Fruit fly (Drosophila melanogaster) whole organism, embryonic: ENCODE results near the gene mRpS18C.

ENCODE experiments used
- Adf1 ChIP-seq: fragments of 200-800 bp; sonication (Bioruptor generic); IDR thresholded peaks from 2 replicates; pipeline ENCODE4 v1.3.6; 2022; ENCODE audit warnings: missing biosample characterization, missing genetic modification characterization
- Atf3 ChIP-seq: fragments of 200-800 bp; sonication (Bioruptor generic); optimal IDR thresholded peaks from 3 replicates; lab custom pipeline; 2016; ENCODE audit warnings: missing biosample characterization, missing genetic modification characterization
- CG18476 ChIP-seq: fragments of 200-800 bp; sonication (Bioruptor generic); optimal IDR thresholded peaks from 2 replicates; lab custom pipeline; 2016; ENCODE audit warnings: missing biosample characterization, mild to moderate bottlenecking, missing genetic modification characterization
- CG31441 ChIP-seq: fragments of 200-800 bp; sonication (Bioruptor generic); IDR thresholded peaks from 2 replicates; pipeline ENCODE4 v1.3.6; 2022; ENCODE audit warnings: missing biosample characterization, missing genetic modification characterization
- CG3726 ChIP-seq: fragments of 200-800 bp; sonication (Bioruptor generic); IDR thresholded peaks from 3 replicates; pipeline ENCODE4, ENCODE4 v1.3.6; 2022; ENCODE audit warnings: missing biosample characterization, missing genetic modification characterization
- CG43689 ChIP-seq: fragments of 200-800 bp; sonication (Bioruptor generic); IDR thresholded peaks from 2 replicates; pipeline ENCODE4 v1.3.6; 2022; ENCODE audit warnings: missing biosample characterization, missing genetic modification characterization
- CG4404 ChIP-seq: fragments of 200-800 bp; sonication (Bioruptor generic); IDR thresholded peaks from 2 replicates; pipeline ENCODE4 v1.3.6; 2022; ENCODE audit warnings: missing biosample characterization, missing genetic modification characterization
- CG4617 ChIP-seq: fragments of 200-800 bp; sonication (Bioruptor generic); optimal IDR thresholded peaks from 3 replicates; lab custom pipeline; 2016; ENCODE audit warnings: missing biosample characterization, missing genetic modification characterization, borderline replicate concordance
- CG4707 ChIP-seq: fragments of 200-800 bp; sonication (Bioruptor generic); optimal IDR thresholded peaks from 2 replicates; lab custom pipeline; 2018; ENCODE audit warnings: missing biosample characterization, mild to moderate bottlenecking, missing genetic modification characterization, moderate library complexity
- CG4854 ChIP-seq: fragments of 200-800 bp; sonication (Bioruptor generic); optimal IDR thresholded peaks from 2 replicates; lab custom pipeline; 2016; ENCODE audit warnings: missing biosample characterization, missing genetic modification characterization, inconsistent platforms
- CG6813 ChIP-seq: fragments of 200-800 bp; sonication (Bioruptor generic); optimal IDR thresholded peaks from 2 replicates; lab custom pipeline; 2017; ENCODE audit warnings: missing biosample characterization, missing genetic modification characterization, mild to moderate bottlenecking, moderate library complexity, missing genetic modification reagents
- CG6854 ChIP-seq: fragments of 200-800 bp; sonication (Bioruptor generic); optimal IDR thresholded peaks from 3 replicates; lab custom pipeline; 2017; ENCODE audit warnings: missing biosample characterization, mild to moderate bottlenecking, missing genetic modification characterization
- CG7372 ChIP-seq: fragments of 200-800 bp; sonication (Bioruptor generic); IDR thresholded peaks from 2 replicates; pipeline ENCODE4 v1.3.6; 2022; ENCODE audit warnings: missing biosample characterization, missing genetic modification characterization
- Ets65A ChIP-seq: fragments of 200-800 bp; sonication (Bioruptor generic); peaks from one replicate; lab custom pipeline; 2016; ENCODE audit warnings: missing biosample characterization, missing genetic modification characterization
- Ets97D ChIP-seq: fragments of 200-800 bp; sonication (Bioruptor generic); optimal IDR thresholded peaks from 3 replicates; lab custom pipeline; 2016; ENCODE audit warnings: missing biosample characterization, missing genetic modification characterization
- Gsc ChIP-seq: fragments of 200-800 bp; sonication (Bioruptor generic); IDR thresholded peaks from 2 replicates; pipeline ENCODE4 v1.3.6; 2022; ENCODE audit warnings: missing biosample characterization, missing genetic modification characterization
- HmgZ ChIP-seq: fragments of 200-800 bp; sonication (Bioruptor generic); optimal IDR thresholded peaks from 2 replicates; lab custom pipeline; 2018; ENCODE audit warnings: missing biosample characterization, mild to moderate bottlenecking, missing genetic modification characterization
- Hmr ChIP-seq: fragments of 200-800 bp; sonication (Bioruptor generic); optimal IDR thresholded peaks from 3 replicates; lab custom pipeline; 2017; ENCODE audit warnings: mild to moderate bottlenecking, missing biosample characterization, missing genetic modification reagents, missing genetic modification characterization
- MTF-1 ChIP-seq: fragments of 200-800 bp; sonication (Bioruptor generic); optimal IDR thresholded peaks from 2 replicates; lab custom pipeline; 2018; ENCODE audit warnings: missing biosample characterization, mild to moderate bottlenecking, missing genetic modification characterization, borderline replicate concordance
- Mes4 ChIP-seq: fragments of 200-800 bp; sonication (Bioruptor generic); optimal IDR thresholded peaks from 2 replicates; lab custom pipeline; 2016; ENCODE audit warnings: missing biosample characterization, missing genetic modification characterization
- Poxn ChIP-seq: fragments of 200-800 bp; sonication (Bioruptor generic); IDR thresholded peaks from 2 replicates; pipeline ENCODE4 v1.3.6; 2022; ENCODE audit warnings: missing biosample characterization, missing genetic modification characterization
- Ravus ChIP-seq: fragments of 200-800 bp; sonication (Bioruptor generic); IDR thresholded peaks from 2 replicates; pipeline ENCODE4 v1.3.6; 2022; ENCODE audit warnings: missing biosample characterization, missing genetic modification characterization
- Sry-δ ChIP-seq: fragments of 200-800 bp; sonication (Bioruptor generic); optimal IDR thresholded peaks from 2 replicates; lab custom pipeline; 2016; ENCODE audit warnings: missing biosample characterization, missing genetic modification characterization
- Trl ChIP-seq, 3 experiments: fragments of >200 bp in 2 of 3; fragments of 200-800 bp in 1 of 3; sonication (Bioruptor generic) in 1 of 3; optimal IDR thresholded peaks; 2 replicates in 1 of 3; 3 replicates in 2 of 3; lab custom pipeline; 2016 to 2017; ENCODE audit warnings: missing biosample characterization in 1 of 3, missing genetic modification characterization in 1 of 3
- ab ChIP-seq: fragments of 200-800 bp; sonication (Bioruptor generic); optimal IDR thresholded peaks from 2 replicates; lab custom pipeline; 2016; ENCODE audit warnings: missing biosample characterization, missing genetic modification characterization
- bigmax ChIP-seq: fragments of 200-800 bp; sonication (Bioruptor generic); optimal IDR thresholded peaks from 2 replicates; lab custom pipeline; 2018; ENCODE audit warnings: missing biosample characterization, mild to moderate bottlenecking, missing genetic modification characterization
- br ChIP-seq: fragments of >200 bp; optimal IDR thresholded peaks from 2 replicates; lab custom pipeline; 2017
- chinmo ChIP-seq: fragments of 200-800 bp; sonication (Bioruptor generic); IDR thresholded peaks from 4 replicates; pipeline ENCODE4 v1.3.6; 2022; ENCODE audit warnings: missing biosample characterization, missing genetic modification characterization; ENCODE audit not compliant: partially characterized antibody
- crc ChIP-seq: fragments of 200-800 bp; sonication (Bioruptor generic); optimal IDR thresholded peaks from 2 replicates; lab custom pipeline; 2016; ENCODE audit warnings: missing biosample characterization, missing genetic modification characterization
- cwo ChIP-seq: fragments of 200-800 bp; sonication (Bioruptor generic); optimal IDR thresholded peaks from 3 replicates; lab custom pipeline; 2017; ENCODE audit warnings: missing biosample characterization, missing genetic modification characterization, mild to moderate bottlenecking, moderate library complexity, missing genetic modification reagents
- dpn ChIP-seq, 2 experiments: fragments of 200-800 bp; sonication (Bioruptor generic); optimal IDR thresholded peaks; 3 replicates each; lab custom pipeline; 2016; ENCODE audit warnings: missing biosample characterization in 2 of 2, missing genetic modification characterization in 2 of 2
- exex ChIP-seq: fragments of 200-800 bp; sonication (Bioruptor generic); optimal IDR thresholded peaks from 4 replicates; lab custom pipeline; 2018; ENCODE audit warnings: missing biosample characterization, mild to moderate bottlenecking, missing genetic modification characterization, moderate library complexity
- eyg ChIP-seq: fragments of 200-800 bp; sonication (Bioruptor generic); optimal IDR thresholded peaks from 3 replicates; lab custom pipeline; 2016; ENCODE audit warnings: missing biosample characterization, missing genetic modification characterization
- fd64A ChIP-seq: fragments of 200-800 bp; sonication (Bioruptor generic); optimal IDR thresholded peaks from 3 replicates; lab custom pipeline; 2018; ENCODE audit warnings: missing biosample characterization, mild to moderate bottlenecking, missing genetic modification characterization
- fru ChIP-seq: fragments of >200 bp; optimal IDR thresholded peaks from 2 replicates; lab custom pipeline; 2017
- gem ChIP-seq: fragments of 200-800 bp; sonication (Bioruptor generic); optimal IDR thresholded peaks from 2 replicates; lab custom pipeline; 2019; ENCODE audit warnings: missing biosample characterization, mild to moderate bottlenecking, missing genetic modification characterization, moderate library complexity
- hkb ChIP-seq, 2 experiments: fragments of 200-800 bp in 1 of 2; fragments of >200 bp in 1 of 2; sonication (Bioruptor generic) in 1 of 2; IDR thresholded peaks in 1 of 2; optimal IDR thresholded peaks in 1 of 2; 2 replicates each; pipeline versions ENCODE4 v1.3.6 to Lab custom; 2017 to 2022; ENCODE audit warnings: missing biosample characterization in 1 of 2, missing genetic modification characterization in 1 of 2
- ken ChIP-seq: fragments of 200-800 bp; sonication (Bioruptor generic); IDR thresholded peaks from 3 replicates; pipeline ENCODE4 v1.3.6; 2022; ENCODE audit warnings: missing biosample characterization, missing genetic modification characterization
- lov ChIP-seq, 2 experiments: fragments of 200-800 bp in 1 of 2; fragments of >200 bp in 1 of 2; sonication (Bioruptor generic) in 1 of 2; IDR thresholded peaks in 1 of 2; optimal IDR thresholded peaks in 1 of 2; 2 replicates in 1 of 2; 3 replicates in 1 of 2; pipeline versions ENCODE4 v1.3.6 to Lab custom; 2017 to 2022; ENCODE audit warnings: missing biosample characterization in 1 of 2, missing genetic modification characterization in 1 of 2
- nerfin-2 ChIP-seq: fragments of 200-800 bp; sonication (Bioruptor generic); IDR thresholded peaks from 2 replicates; pipeline ENCODE4 v1.3.6; 2022; ENCODE audit warnings: missing biosample characterization, missing genetic modification characterization; ENCODE audit not compliant: partially characterized antibody
- sob ChIP-seq: fragments of 200-800 bp; sonication (Bioruptor generic); IDR thresholded peaks from 2 replicates; pipeline ENCODE4 v1.3.6; 2022; ENCODE audit warnings: missing biosample characterization, missing genetic modification characterization
- ssp ChIP-seq: fragments of 200-800 bp; sonication (Bioruptor generic); IDR thresholded peaks from 2 replicates; pipeline ENCODE4 v1.3.6; 2022; ENCODE audit warnings: missing biosample characterization, missing genetic modification characterization
- stc ChIP-seq: fragments of 200-800 bp; sonication (Bioruptor generic); IDR thresholded peaks from 2 replicates; pipeline ENCODE4 v1.3.6; 2022; ENCODE audit warnings: missing biosample characterization, missing genetic modification characterization
- tll ChIP-seq, 2 experiments: fragments of 200-800 bp in 1 of 2; fragments of >200 bp in 1 of 2; sonication (Bioruptor generic) in 1 of 2; optimal IDR thresholded peaks; 2 replicates each; lab custom pipeline; 2017 to 2019; ENCODE audit warnings: missing biosample characterization in 2 of 2, missing genetic modification characterization in 2 of 2, mild to moderate bottlenecking in 1 of 2, moderate library complexity in 1 of 2
- tna ChIP-seq: fragments of 200-800 bp; sonication (Bioruptor generic); IDR thresholded peaks from 2 replicates; pipeline ENCODE4 v1.3.6; 2022; ENCODE audit warnings: missing biosample characterization, missing genetic modification characterization; ENCODE audit not compliant: partially characterized antibody
- toy ChIP-seq: fragments of 200-800 bp; sonication (Bioruptor generic); IDR thresholded peaks from 2 replicates; pipeline ENCODE4 v1.3.6; 2022; ENCODE audit warnings: missing biosample characterization, missing genetic modification characterization
- tup ChIP-seq: fragments of 200-800 bp; sonication (Bioruptor generic); optimal IDR thresholded peaks from 2 replicates; lab custom pipeline; 2016; ENCODE audit warnings: missing biosample characterization, mild to moderate bottlenecking, missing genetic modification characterization, moderate library complexity
- unc-4 ChIP-seq: fragments of 200-800 bp; sonication (Bioruptor generic); IDR thresholded peaks from 2 replicates; pipeline ENCODE4 v1.3.6; 2022; ENCODE audit warnings: missing biosample characterization, missing genetic modification characterization; ENCODE audit not compliant: partially characterized antibody
- wek ChIP-seq: fragments of 200-800 bp; sonication (Bioruptor generic); optimal IDR thresholded peaks from 3 replicates; lab custom pipeline; 2018; ENCODE audit warnings: missing biosample characterization, mild to moderate bottlenecking, missing genetic modification characterization, moderate library complexity

mRpS18C gene

DNA sequence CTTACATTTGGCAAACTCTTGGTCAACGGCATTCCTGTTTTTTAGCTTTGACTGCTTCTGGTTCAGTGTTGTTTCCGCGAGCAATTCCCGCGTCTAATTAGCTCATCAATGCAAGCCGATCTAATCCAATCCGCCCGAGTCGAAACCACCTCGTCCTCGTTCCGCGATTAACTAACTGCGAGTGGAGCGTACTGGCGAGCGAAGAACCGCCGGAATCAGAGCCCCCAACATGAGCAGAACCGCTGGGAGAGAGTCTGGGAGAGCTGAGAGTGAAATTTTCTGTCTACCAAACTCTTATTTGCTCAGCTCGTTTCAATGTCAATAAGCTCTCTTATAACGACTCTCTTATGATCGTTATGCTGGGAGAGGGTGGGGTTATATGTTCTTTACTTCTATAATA is 26.4 kb downstream of the mRpS18C start (continued):
- TF ChIP-seq Trl (optimal IDR thresholded peaks at IDR 0.05; lab: Kevin White, UChicago) (peak; percentile 85 to 95), Trl (GFP tag; optimal IDR thresholded peaks at IDR 0.05; lab: Kevin White, UChicago) (peak; percentile 82), lov (optimal IDR thresholded peaks at IDR 0.05; lab: Kevin White, UChicago) (no peak), lov (GFP tag; IDR thresholded peaks at IDR 0.05; lab: Robert Waterston, UW) (peak; percentile 90), CG7372 (peak; percentile 25; the same call in 1 of the 2 replicates), CG4404 (GFP tag; lab: Robert Waterston, UW) (no peak), Poxn (peak; percentile 47; the same call in 1 of the 2 replicates), HmgZ (tag; lab: Kevin White, UChicago) (peak; percentile 71), tup (GFP tag; lab: Kevin White, UChicago) (no peak), tna (no peak), Atf3 (GFP tag; lab: Kevin White, UChicago) (peak; percentile 68), CG4617 (GFP tag; lab: Kevin White, UChicago) (peak; percentile 22), CG6813 (GFP tag; lab: Kevin White, UChicago) (peak; percentile 89), fd64A (GFP tag; lab: Kevin White, UChicago) (peak; percentile 79), gem (tag; lab: Kevin White, UChicago) (peak; percentile 62), toy (GFP tag; lab: Robert Waterston, UW) (peak; percentile 70; the same call in 1 of the 2 replicates), nerfin-2 (GFP tag; lab: Robert Waterston, UW) (no peak), sob (GFP tag; lab: Robert Waterston, UW) (peak; percentile 86), CG4707 (GFP tag; lab: Kevin White, UChicago) (peak; percentile 68), fru (lab: Kevin White, UChicago) (no peak), Mes4 (GFP tag; lab: Kevin White, UChicago) (peak; percentile 79), br (lab: Kevin White, UChicago) (no peak), CG31441 (no peak; the same call in none of the 2 replicates), CG4854 (GFP tag; lab: Kevin White, UChicago) (peak; percentile 79), cwo (peak; percentile 74), CG6854 (GFP tag; lab: Kevin White, UChicago) (peak; percentile 83), ken (GFP tag; lab: Robert Waterston, UW) (0 out of 3 replicates have a peak, but pooled peaks have one; percentile 43), dpn (GFP tag; optimal IDR thresholded peaks at IDR 0.05; lab: Kevin White, UChicago) (peak; percentile 6 to 84), exex (peak; percentile 57), ssp (GFP tag; lab: Robert Waterston, UW) (peak; percentile 35; the same call in 1 of the 2 replicates), stc (GFP tag; lab: Robert Waterston, UW) (peak; percentile 72), wek (GFP tag; lab: Kevin White, UChicago) (peak; percentile 83), eyg (GFP tag; lab: Kevin White, UChicago) (no peak), ab (GFP tag; lab: Kevin White, UChicago) (no peak), chinmo (GFP tag; lab: Robert Waterston, UW) (peak; percentile 69; the same call in 3 of the 4 replicates), Adf1 (GFP tag; lab: Robert Waterston, UW) (peak; percentile 65; the same call in 1 of the 2 replicates), bigmax (GFP tag; lab: Kevin White, UChicago) (peak; percentile 48), CG43689 (peak; percentile 66), Ets65A (GFP tag; lab: Kevin White, UChicago) (no peak), hkb (optimal IDR thresholded peaks at IDR 0.05; lab: Kevin White, UChicago) (no peak), hkb (GFP tag; IDR thresholded peaks at IDR 0.05; lab: Robert Waterston, UW) (peak; percentile 93), unc-4 (GFP tag; lab: Robert Waterston, UW) (0 out of 2 replicates have a peak, but pooled peaks have one; percentile 12), Hmr (GFP tag; lab: Kevin White, UChicago) (peak; percentile 90), Ets97D (GFP tag; lab: Kevin White, UChicago) (peak; percentile 41), Sry-δ (GFP tag; lab: Kevin White, UChicago) (peak; percentile 50), MTF-1 (GFP tag; lab: Kevin White, UChicago) (peak; percentile 90), crc (GFP tag; lab: Kevin White, UChicago) (peak; percentile 39), tll (GFP tag; optimal IDR thresholded peaks at IDR 0.05; lab: Kevin White, UChicago) (no peak), CG18476 (peak; percentile 88), CG3726 (peak; percentile 89), Gsc (GFP tag; lab: Robert Waterston, UW) (no peak), Ravus (GFP tag; lab: Robert Waterston, UW) (peak; percentile 26; the same call in 1 of the 2 replicates)
